Fruit fly (Drosophila melanogaster) whole organism, embryonic: Measurements from ENCODE around the gene CG44005.

Source experiments
- Ada2b ChIP-seq: fragments of 200-800 bp; sonication (Bioruptor generic); IDR thresholded peaks from 2 replicates; pipeline ENCODE4 v1.3.6; 2022; ENCODE audit warnings: missing biosample characterization, missing genetic modification characterization
- Awh ChIP-seq: fragments of 200-800 bp; sonication (Bioruptor generic); IDR thresholded peaks from 2 replicates; pipeline ENCODE4, ENCODE4 v1.3.6; 2022; ENCODE audit warnings: missing biosample characterization, missing genetic modification characterization
- Bgb ChIP-seq: fragments of 200-800 bp; sonication (Bioruptor generic); IDR thresholded peaks from 2 replicates; pipeline ENCODE4 v1.3.6; 2022; ENCODE audit warnings: missing biosample characterization, missing genetic modification characterization; ENCODE audit not compliant: partially characterized antibody
- Blimp-1 ChIP-seq: fragments of 200-800 bp; sonication (Bioruptor generic); optimal IDR thresholded peaks from 3 replicates; lab custom pipeline; 2018; ENCODE audit warnings: missing biosample characterization, missing genetic modification characterization, mild to moderate bottlenecking, moderate library complexity, missing genetic modification reagents
- C15 ChIP-seq: fragments of 200-800 bp; sonication (Bioruptor generic); IDR thresholded peaks from 3 replicates; pipeline ENCODE4 v1.3.6; 2022; ENCODE audit warnings: missing biosample characterization, missing genetic modification characterization
- CG10267 ChIP-seq: fragments of 200-800 bp; sonication (Bioruptor generic); optimal IDR thresholded peaks from 2 replicates; lab custom pipeline; 2018; ENCODE audit warnings: missing biosample characterization, mild to moderate bottlenecking, missing genetic modification characterization, moderate library complexity
- CG11723 ChIP-seq: fragments of 200-800 bp; sonication (Bioruptor generic); optimal IDR thresholded peaks from 2 replicates; lab custom pipeline; 2017; ENCODE audit warnings: missing biosample characterization, mild to moderate bottlenecking, missing genetic modification characterization
- CG12236 ChIP-seq: fragments of 200-800 bp; sonication (Bioruptor generic); optimal IDR thresholded peaks from 2 replicates; lab custom pipeline; 2016; ENCODE audit warnings: missing biosample characterization, missing genetic modification characterization
- CG14441 ChIP-seq: fragments of 200-800 bp; sonication (Bioruptor generic); IDR thresholded peaks from 2 replicates; pipeline ENCODE4 v1.3.6; 2022; ENCODE audit warnings: missing biosample characterization, missing genetic modification characterization
- CG14710 ChIP-seq: fragments of 200-800 bp; sonication (Bioruptor generic); optimal IDR thresholded peaks from 3 replicates; lab custom pipeline; 2019; ENCODE audit warnings: missing biosample characterization, mild to moderate bottlenecking, missing genetic modification characterization, moderate library complexity
- CG14860 ChIP-seq: fragments of 200-800 bp; sonication (Bioruptor generic); IDR thresholded peaks from 3 replicates; pipeline ENCODE4 v1.3.6; 2022; ENCODE audit warnings: missing biosample characterization, missing genetic modification characterization; ENCODE audit not compliant: partially characterized antibody
- CG1602 ChIP-seq: fragments of 200-800 bp; sonication (Bioruptor generic); optimal IDR thresholded peaks from 3 replicates; lab custom pipeline; 2016; ENCODE audit warnings: missing biosample characterization, missing genetic modification characterization
- CG17829 ChIP-seq: fragments of 200-800 bp; optimal IDR thresholded peaks from 2 replicates; lab custom pipeline; 2019; ENCODE audit warnings: missing biosample characterization, mild to moderate bottlenecking, missing genetic modification characterization, moderate library complexity
- CG18011 ChIP-seq: fragments of 200-800 bp; sonication (Bioruptor generic); optimal IDR thresholded peaks from 2 replicates; lab custom pipeline; 2017; ENCODE audit warnings: missing biosample characterization, missing genetic modification characterization, mild to moderate bottlenecking, moderate library complexity, missing genotype
- CG30020 ChIP-seq: fragments of 200-800 bp; optimal IDR thresholded peaks from 2 replicates; lab custom pipeline; 2019; ENCODE audit warnings: missing biosample characterization, mild to moderate bottlenecking, missing genetic modification characterization, moderate library complexity
- CG31441 ChIP-seq: fragments of 200-800 bp; sonication (Bioruptor generic); IDR thresholded peaks from 2 replicates; pipeline ENCODE4 v1.3.6; 2022; ENCODE audit warnings: missing biosample characterization, missing genetic modification characterization
- CG34224 ChIP-seq: fragments of 200-800 bp; sonication (Bioruptor generic); IDR thresholded peaks from 3 replicates; pipeline ENCODE4 v1.3.6; 2022; ENCODE audit warnings: missing biosample characterization, missing genetic modification characterization; ENCODE audit not compliant: partially characterized antibody
- CG4282 ChIP-seq: fragments of 200-800 bp; sonication (Bioruptor generic); optimal IDR thresholded peaks from 2 replicates; lab custom pipeline; 2016; ENCODE audit warnings: missing biosample characterization, missing genetic modification characterization
- CG5953 ChIP-seq: fragments of 200-800 bp; sonication (Bioruptor generic); IDR thresholded peaks from 2 replicates; pipeline ENCODE4 v1.3.6; 2022; ENCODE audit warnings: missing biosample characterization, missing genetic modification characterization
- CG6765 ChIP-seq: fragments of 200-800 bp; sonication (Bioruptor generic); optimal IDR thresholded peaks from 3 replicates; lab custom pipeline; 2017; ENCODE audit warnings: missing biosample characterization, mild to moderate bottlenecking, missing genetic modification characterization
- CG6791 ChIP-seq: fragments of 200-800 bp; sonication (Bioruptor generic); IDR thresholded peaks from 3 replicates; pipeline ENCODE4 v1.3.6; 2022; ENCODE audit warnings: missing biosample characterization, missing genetic modification characterization; ENCODE audit not compliant: partially characterized antibody
- Chrac-16 ChIP-seq: fragments of 200-800 bp; sonication (Bioruptor generic); optimal IDR thresholded peaks from 3 replicates; lab custom pipeline; 2016; ENCODE audit warnings: missing biosample characterization, missing genetic modification characterization
- Ets97D ChIP-seq: fragments of 200-800 bp; sonication (Bioruptor generic); optimal IDR thresholded peaks from 3 replicates; lab custom pipeline; 2016; ENCODE audit warnings: missing biosample characterization, missing genetic modification characterization
- Med ChIP-seq: fragments of 200-800 bp; sonication (Bioruptor generic); peaks from one replicate; lab custom pipeline; 2016; ENCODE audit warnings: missing biosample characterization, missing genetic modification characterization, mild to moderate bottlenecking, inconsistent platforms, moderate library complexity
- Rfx ChIP-seq: fragments of 200-800 bp; sonication (Bioruptor generic); IDR thresholded peaks from 2 replicates; pipeline ENCODE4 v1.3.6; 2022; ENCODE audit warnings: missing biosample characterization, missing genetic modification characterization
- Scr ChIP-seq: fragments of 200-800 bp; sonication (Bioruptor generic); IDR thresholded peaks from 2 replicates; pipeline ENCODE4 v1.3.6; 2022; ENCODE audit warnings: missing biosample characterization, missing genetic modification characterization; ENCODE audit not compliant: partially characterized antibody
- Stat92E ChIP-seq, 3 experiments: fragments of >200 bp in 2 of 3; fragments of 200-800 bp in 1 of 3; sonication (Bioruptor generic) in 1 of 3; optimal IDR thresholded peaks; 2 replicates each; lab custom pipeline; 2017 to 2019; ENCODE audit warnings: missing biosample characterization in 3 of 3, missing genetic modification characterization in 3 of 3, mild to moderate bottlenecking in 1 of 3, moderate library complexity in 1 of 3
- ase ChIP-seq: fragments of 200-800 bp; sonication (Bioruptor generic); IDR thresholded peaks from 3 replicates; pipeline ENCODE4 v1.3.6; 2022; ENCODE audit warnings: missing biosample characterization, missing genetic modification characterization
- ato ChIP-seq: fragments of 200-800 bp; sonication (Bioruptor generic); IDR thresholded peaks from 2 replicates; pipeline ENCODE4 v1.3.6; 2022; ENCODE audit warnings: missing biosample characterization, missing genetic modification characterization; ENCODE audit not compliant: partially characterized antibody
- bbx ChIP-seq: fragments of 200-800 bp; sonication (Bioruptor generic); IDR thresholded peaks from 2 replicates; pipeline ENCODE4 v1.3.6; 2022; ENCODE audit warnings: missing biosample characterization, missing genetic modification characterization; ENCODE audit not compliant: partially characterized antibody
- cg ChIP-seq: fragments of 200-800 bp; sonication (Bioruptor generic); optimal IDR thresholded peaks from 3 replicates; lab custom pipeline; 2019; ENCODE audit warnings: missing biosample characterization, mild to moderate bottlenecking, missing genetic modification characterization, moderate library complexity
- ci ChIP-seq: fragments of 200-800 bp; sonication (Bioruptor generic); IDR thresholded peaks from 3 replicates; pipeline ENCODE4 v1.3.6; 2022; ENCODE audit warnings: missing biosample characterization, missing genetic modification characterization
- dmrt11E ChIP-seq: fragments of 200-800 bp; sonication (Bioruptor generic); optimal IDR thresholded peaks from 3 replicates; lab custom pipeline; 2018; ENCODE audit warnings: missing biosample characterization, mild to moderate bottlenecking, missing genetic modification characterization, moderate library complexity
- dmrt99B ChIP-seq: fragments of 200-800 bp; sonication (Bioruptor generic); optimal IDR thresholded peaks from 2 replicates; lab custom pipeline; 2018; ENCODE audit warnings: missing biosample characterization, mild to moderate bottlenecking, missing genetic modification characterization, moderate library complexity
- ftz-f1 ChIP-seq: fragments of 200-800 bp; sonication (Bioruptor generic); optimal IDR thresholded peaks from 2 replicates; lab custom pipeline; 2016; ENCODE audit warnings: missing biosample characterization, missing genetic modification characterization
- gsb ChIP-seq: fragments of 200-800 bp; sonication (Bioruptor generic); IDR thresholded peaks from 2 replicates; pipeline ENCODE4 v1.3.6; 2022; ENCODE audit warnings: missing biosample characterization, missing genetic modification characterization
- hb ChIP-seq: fragments of 200-800 bp; sonication (Bioruptor generic); IDR thresholded peaks from 3 replicates; pipeline ENCODE4 v1.3.6; 2022; ENCODE audit warnings: missing biosample characterization, missing genetic modification characterization; ENCODE audit not compliant: partially characterized antibody
- inv ChIP-seq: fragments of 200-800 bp; sonication (Bioruptor generic); IDR thresholded peaks from 2 replicates; pipeline ENCODE4 v1.3.6; 2022; ENCODE audit warnings: missing biosample characterization, missing genetic modification characterization; ENCODE audit not compliant: partially characterized antibody
- nerfin-2 ChIP-seq: fragments of 200-800 bp; sonication (Bioruptor generic); IDR thresholded peaks from 2 replicates; pipeline ENCODE4 v1.3.6; 2022; ENCODE audit warnings: missing biosample characterization, missing genetic modification characterization; ENCODE audit not compliant: partially characterized antibody
- p53 ChIP-seq: fragments of 200-800 bp; sonication (Bioruptor generic); optimal IDR thresholded peaks from 2 replicates; lab custom pipeline; 2016; ENCODE audit warnings: missing biosample characterization, missing genetic modification characterization
- pros ChIP-seq: fragments of 200-800 bp; sonication (Bioruptor generic); optimal IDR thresholded peaks from 3 replicates; lab custom pipeline; 2019; ENCODE audit warnings: missing biosample characterization, mild to moderate bottlenecking, missing genetic modification characterization, moderate library complexity
- ranshi ChIP-seq: fragments of 200-800 bp; sonication (Bioruptor generic); IDR thresholded peaks from 2 replicates; pipeline ENCODE4 v1.3.6; 2022; ENCODE audit warnings: missing biosample characterization, missing genetic modification characterization
- ro ChIP-seq: fragments of 200-800 bp; sonication (Bioruptor generic); IDR thresholded peaks from 2 replicates; pipeline ENCODE4 v1.3.6; 2022; ENCODE audit warnings: missing biosample characterization, missing genetic modification characterization
- row ChIP-seq: fragments of 200-800 bp; sonication (Bioruptor generic); IDR thresholded peaks from 3 replicates; pipeline ENCODE4 v1.3.6; 2022; ENCODE audit warnings: missing biosample characterization, missing genetic modification characterization
- scrt ChIP-seq: fragments of 200-800 bp; sonication (Bioruptor generic); optimal IDR thresholded peaks from 2 replicates; lab custom pipeline; 2018; ENCODE audit warnings: missing biosample characterization, mild to moderate bottlenecking, missing genetic modification characterization, moderate library complexity
- sens-2 ChIP-seq: fragments of 200-800 bp; sonication (Bioruptor generic); IDR thresholded peaks from 2 replicates; pipeline ENCODE4 v1.3.6; 2022; ENCODE audit warnings: missing biosample characterization, missing genetic modification characterization
- so ChIP-seq: fragments of 200-800 bp; sonication (Bioruptor generic); IDR thresholded peaks from 3 replicates; pipeline ENCODE4 v1.3.6; 2022; ENCODE audit warnings: missing biosample characterization, missing genetic modification characterization
- sqz ChIP-seq: fragments of 200-800 bp; sonication (Bioruptor generic); optimal IDR thresholded peaks from 3 replicates; lab custom pipeline; 2018; ENCODE audit warnings: missing biosample characterization, mild to moderate bottlenecking, missing genetic modification characterization
- tgo ChIP-seq: fragments of 200-800 bp; sonication (Bioruptor generic); IDR thresholded peaks from 3 replicates; pipeline ENCODE4 v1.3.6; 2022; ENCODE audit warnings: missing biosample characterization, missing genetic modification characterization
- vnd ChIP-seq: fragments of 200-800 bp; sonication (Bioruptor generic); IDR thresholded peaks from 3 replicates; pipeline ENCODE4 v1.3.6; 2022; ENCODE audit warnings: missing biosample characterization, missing genetic modification characterization; ENCODE audit not compliant: partially characterized antibody

CG44005 gene

DNA sequence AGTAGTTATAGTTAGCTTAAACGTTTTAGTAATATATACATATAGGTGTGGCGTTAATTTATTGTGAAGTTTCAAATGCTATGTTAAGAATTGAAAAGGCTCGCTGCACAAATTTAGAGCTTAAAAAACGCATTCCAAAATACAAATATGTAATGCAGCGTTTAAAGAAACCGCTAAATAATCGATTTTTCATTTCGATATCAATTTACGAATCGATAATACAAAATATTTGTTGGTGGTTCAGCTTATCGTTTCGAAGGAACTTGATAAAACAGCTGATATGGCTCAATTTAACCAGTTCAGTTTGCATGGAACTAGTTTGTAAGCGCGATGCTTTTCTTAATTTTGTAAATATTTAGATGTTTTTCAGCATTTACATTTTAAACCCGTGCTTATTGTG is 40.7 kb upstream of the CG44005 start, which contains the start of the genes CG32195 and CG7341 (continued):
- TF ChIP-seq CG11723 (GFP tag; lab: Kevin White, UChicago) (no peak), tgo (GFP tag; lab: Robert Waterston, UW) (no peak), Med (GFP tag; lab: Kevin White, UChicago) (no peak), ranshi (GFP tag; lab: Robert Waterston, UW) (no peak), Scr (GFP tag; lab: Robert Waterston, UW) (peak; percentile 69), vnd (peak; percentile 62), cg (GFP tag; lab: Kevin White, UChicago) (no peak), Chrac-16 (GFP tag; lab: Kevin White, UChicago) (no peak), CG31441 (GFP tag; lab: Robert Waterston, UW) (no peak), inv (GFP tag; lab: Robert Waterston, UW) (0 out of 2 replicates have a peak, but pooled peaks have one; percentile 32), CG1602 (GFP tag; lab: Kevin White, UChicago) (no peak), ftz-f1 (GFP tag; lab: Kevin White, UChicago) (no peak), ato (peak; percentile 88), Ada2b (GFP tag; lab: Robert Waterston, UW) (no peak), CG14860 (GFP tag; lab: Robert Waterston, UW) (peak; percentile 78), CG34224 (GFP tag; lab: Robert Waterston, UW) (peak; percentile 93), gsb (GFP tag; lab: Robert Waterston, UW) (no peak), so (GFP tag; lab: Robert Waterston, UW) (no peak), Rfx (GFP tag; lab: Robert Waterston, UW) (no peak), sqz (GFP tag; lab: Kevin White, UChicago) (no peak), CG4282 (GFP tag; lab: Kevin White, UChicago) (no peak), Awh (GFP tag; lab: Robert Waterston, UW) (no peak), Ets97D (no peak), CG10267 (tag; lab: Kevin White, UChicago) (peak; percentile 49), nerfin-2 (GFP tag; lab: Robert Waterston, UW) (peak; percentile 90), CG18011 (GFP tag; lab: Kevin White, UChicago) (no peak), dmrt11E (tag; lab: Kevin White, UChicago) (no peak), CG30020 (tag; lab: Kevin White, UChicago) (peak; percentile 14), hb (GFP tag; lab: Robert Waterston, UW) (peak; percentile 53; the same call in 1 of the 3 replicates), ase (GFP tag; lab: Robert Waterston, UW) (no peak), dmrt99B (tag; lab: Kevin White, UChicago) (no peak), bbx (GFP tag; lab: Robert Waterston, UW) (peak; percentile 85), CG6765 (GFP tag; lab: Kevin White, UChicago) (no peak), row (peak; percentile 19; the same call in 1 of the 3 replicates), Blimp-1 (no peak), CG6791 (GFP tag; lab: Robert Waterston, UW) (peak; percentile 85), CG17829 (tag; lab: Kevin White, UChicago) (peak; percentile 24), CG12236 (no peak), p53 (GFP tag; lab: Kevin White, UChicago) (no peak), sens-2 (GFP tag; lab: Robert Waterston, UW) (no peak), ci (GFP tag; lab: Robert Waterston, UW) (no peak), Bgb (GFP tag; lab: Robert Waterston, UW) (peak; percentile 82), CG14441 (no peak), CG14710 (peak; percentile 21), scrt (GFP tag; lab: Kevin White, UChicago) (no peak), ro (GFP tag; lab: Robert Waterston, UW) (no peak), CG5953 (GFP tag; lab: Robert Waterston, UW) (no peak), C15 (GFP tag; lab: Robert Waterston, UW) (no peak), pros (GFP tag; lab: Kevin White, UChicago) (no peak), Stat92E (GFP tag; optimal IDR thresholded peaks at IDR 0.05; lab: Kevin White, UChicago) (peak in 1 of 3 experiments; percentile 8)
